Worm (Caenorhabditis elegans) whole organism, late embryonic: ENCODE data around the gene irld-17.

Source experiments
- C08G9.2 ChIP-seq: sonication (generic microtip); optimal IDR thresholded peaks from 2 replicates; lab custom pipeline; 2016; ENCODE audit warnings: mild to moderate bottlenecking, missing genetic modification characterization, moderate library complexity, missing compliant biosample characterization
- K09A11.1 ChIP-seq: sonication (generic microtip); optimal IDR thresholded peaks from 2 replicates; lab custom pipeline; 2017; ENCODE audit warnings: antibody characterized with exemption, mild to moderate bottlenecking, missing genetic modification characterization, missing compliant biosample characterization; ENCODE audit not compliant: insufficient read depth
- T23F11.4 ChIP-seq: fragments of 200-800 bp; sonication (Bioruptor generic); optimal IDR thresholded peaks from 2 replicates; lab custom pipeline; 2018; ENCODE audit warnings: mild to moderate bottlenecking, missing genetic modification characterization, missing compliant biosample characterization
- ama-1 ChIP-seq: fragments of 150-350 bp; optimal IDR thresholded peaks from 2 replicates; lab custom pipeline; 2014
- ceh-22 ChIP-seq: sonication (generic microtip); optimal IDR thresholded peaks from 2 replicates; lab custom pipeline; 2017; ENCODE audit warnings: missing biosample characterization, missing genetic modification characterization
- ceh-24 ChIP-seq: sonication (generic microtip); optimal IDR thresholded peaks from 2 replicates; lab custom pipeline; 2016; ENCODE audit warnings: mild to moderate bottlenecking, missing genetic modification characterization, missing compliant biosample characterization
- ceh-30 ChIP-seq: fragments of 150-350 bp; optimal IDR thresholded peaks from 2 replicates; lab custom pipeline; 2014; ENCODE audit warnings: missing biosample characterization, missing genetic modification characterization
- ceh-45 ChIP-seq: fragments of 200-800 bp; sonication (Bioruptor generic); IDR thresholded peaks from 2 replicates; pipeline ENCODE4 v1.3.6; 2022; ENCODE audit warnings: missing genetic modification reagents, missing genetic modification characterization, missing compliant biosample characterization
- ceh-48 ChIP-seq: sonication (generic microtip); optimal IDR thresholded peaks from 2 replicates; lab custom pipeline; 2016; ENCODE audit warnings: missing genetic modification characterization, inconsistent platforms, missing compliant biosample characterization
- che-1 ChIP-seq: sonication (generic microtip); optimal IDR thresholded peaks from 2 replicates; lab custom pipeline; 2016; ENCODE audit warnings: mild to moderate bottlenecking, missing genetic modification characterization, missing compliant biosample characterization
- dmd-4 ChIP-seq: sonication (generic microtip); optimal IDR thresholded peaks from 2 replicates; lab custom pipeline; 2016; ENCODE audit warnings: borderline replicate concordance, missing genetic modification characterization, missing compliant biosample characterization
- elt-2 ChIP-seq: sonication (generic microtip); optimal IDR thresholded peaks from 2 replicates; lab custom pipeline; 2016; ENCODE audit warnings: missing genetic modification reagents, missing genetic modification characterization, missing compliant biosample characterization
- fkh-6 ChIP-seq: sonication (generic microtip); optimal IDR thresholded peaks from 2 replicates; lab custom pipeline; 2016; ENCODE audit warnings: missing genetic modification characterization, missing compliant biosample characterization
- gmeb-2 ChIP-seq: sonication (generic microtip); optimal IDR thresholded peaks from 2 replicates; lab custom pipeline; 2016; ENCODE audit warnings: missing genetic modification characterization, inconsistent platforms, missing compliant biosample characterization
- lim-6 ChIP-seq: sonication (generic microtip); optimal IDR thresholded peaks from 2 replicates; lab custom pipeline; 2016; ENCODE audit warnings: missing genetic modification characterization, missing compliant biosample characterization
- madf-2 ChIP-seq: sonication (generic microtip); optimal IDR thresholded peaks from 2 replicates; lab custom pipeline; 2017; ENCODE audit warnings: missing genetic modification characterization, missing compliant biosample characterization
- nfya-1 ChIP-seq: sonication (generic microtip); optimal IDR thresholded peaks from 2 replicates; lab custom pipeline; 2017; ENCODE audit warnings: missing genetic modification characterization, mild to moderate bottlenecking, missing compliant biosample characterization, antibody characterized with exemption, moderate library complexity
- nhr-232 ChIP-seq: sonication (generic microtip); optimal IDR thresholded peaks from 2 replicates; lab custom pipeline; 2016; ENCODE audit warnings: missing genetic modification characterization, missing compliant biosample characterization
- pag-3 ChIP-seq: sonication (generic microtip); optimal IDR thresholded peaks from 2 replicates; lab custom pipeline; 2016; ENCODE audit warnings: missing compliant biosample characterization, missing genetic modification characterization, borderline replicate concordance
- pha-4 ChIP-seq: fragments of 150-350 bp; optimal IDR thresholded peaks from 2 replicates; lab custom pipeline; 2018; ENCODE audit warnings: missing biosample characterization, missing genetic modification reagents, missing genetic modification characterization
- pros-1 ChIP-seq: fragments of 150-350 bp; optimal IDR thresholded peaks from 2 replicates; lab custom pipeline; 2014; ENCODE audit warnings: missing biosample characterization, missing genetic modification reagents, missing genetic modification characterization
- ref-2 ChIP-seq: sonication (generic microtip); optimal IDR thresholded peaks from 2 replicates; lab custom pipeline; 2016; ENCODE audit warnings: missing genetic modification characterization, missing compliant biosample characterization
- rnt-1 ChIP-seq: sonication (generic microtip); optimal IDR thresholded peaks from 2 replicates; lab custom pipeline; 2016; ENCODE audit warnings: missing genetic modification characterization, missing compliant biosample characterization
- sdc-2 ChIP-seq: sonication (generic microtip); optimal IDR thresholded peaks from 2 replicates; lab custom pipeline; 2016; ENCODE audit warnings: missing genotype, missing genetic modification characterization, missing compliant biosample characterization
- sox-2 ChIP-seq: fragments of 200-800 bp; sonication (Bioruptor generic); IDR thresholded peaks from 2 replicates; pipeline ENCODE4 v1.3.6; 2022; ENCODE audit warnings: missing genetic modification reagents, missing genetic modification characterization, missing compliant biosample characterization
- ttx-3 ChIP-seq: sonication (generic microtip); optimal IDR thresholded peaks from 2 replicates; lab custom pipeline; 2016; ENCODE audit warnings: missing genetic modification reagents, missing genetic modification characterization, missing compliant biosample characterization
- unc-3 ChIP-seq, 2 experiments: fragments of 200-800 bp in 1 of 2; sonication (Bioruptor generic) in 1 of 2; sonication (generic microtip) in 1 of 2; conservative IDR thresholded peaks in 1 of 2; optimal IDR thresholded peaks in 1 of 2; 2 replicates each; pipeline versions ENCODE4 v1.3.6 to Lab custom; 2016 to 2022; ENCODE audit warnings: missing compliant biosample characterization in 2 of 2, missing genetic modification characterization in 2 of 2, missing genetic modification reagents in 1 of 2
- unc-55 ChIP-seq: sonication (generic microtip); optimal IDR thresholded peaks from 2 replicates; lab custom pipeline; 2017; ENCODE audit warnings: missing biosample characterization, missing genetic modification reagents, missing genetic modification characterization
- ztf-16 ChIP-seq: sonication (generic microtip); optimal IDR thresholded peaks from 2 replicates; lab custom pipeline; 2017; ENCODE audit warnings: missing genetic modification characterization, missing compliant biosample characterization

irld-17 gene

DNA sequence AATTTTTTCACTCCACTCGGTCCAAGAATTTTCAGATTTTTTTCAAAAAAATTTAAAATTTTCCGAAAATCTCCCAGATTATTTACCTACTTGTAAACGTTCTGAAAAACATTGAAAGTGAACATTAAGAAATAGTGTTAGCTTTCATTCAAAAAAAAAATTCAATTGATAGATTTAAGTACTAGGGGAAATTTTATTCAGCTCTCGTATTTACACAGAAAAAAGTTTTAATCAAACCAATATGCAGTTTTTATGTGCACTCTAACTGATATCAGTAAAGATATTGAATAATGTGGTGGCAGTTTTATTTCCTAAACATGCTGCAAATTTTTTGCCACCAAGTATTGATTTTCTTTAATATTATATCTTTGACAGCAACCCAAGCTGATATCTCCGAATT, 36.4 kb downstream of the irld-17 start, which contains the start of gene irld-42:
Gene irld-42, plus strand, starts transcription at position 301 of the 400 bp plus-strand sequence.
- TF ChIP-seq madf-2 (tag; lab: Kevin White, UChicago): no peak

DNA sequence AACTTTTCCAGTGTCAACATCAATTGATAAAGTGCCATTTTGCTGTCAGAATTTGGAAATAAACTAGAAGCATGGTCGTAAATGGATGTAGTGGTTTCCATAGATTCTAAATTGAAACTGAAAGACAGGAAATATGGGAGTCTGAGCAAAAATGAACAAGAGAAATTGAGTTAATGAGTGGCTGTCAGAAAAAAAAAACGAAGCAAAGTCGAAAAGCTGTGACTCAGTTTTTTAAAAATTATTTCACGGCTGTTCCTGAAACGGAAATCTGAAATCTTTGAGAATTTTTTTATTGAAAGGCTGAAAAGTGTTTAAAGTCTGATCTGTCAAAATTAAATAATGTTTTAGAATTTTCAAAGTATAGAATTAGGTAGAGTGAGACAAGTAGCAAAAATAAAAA, 46.4 kb downstream of the irld-17 start, which contains the start of gene srw-98:
Gene srw-98, minus strand, starts transcription at position 101 of the 400 bp plus-strand sequence.
- no peak for TF ChIP-seq unc-3 (GFP tag; conservative IDR thresholded peaks at IDR 0.05; lab: Robert Waterston, UW)
- TF ChIP-seq unc-3 (tag; optimal IDR thresholded peaks at IDR 0.05; lab: Kevin White, UChicago): no peak
- no peak for TF ChIP-seq ztf-16 (tag; lab: Kevin White, UChicago)
- TF ChIP-seq ceh-45 (GFP tag; lab: Robert Waterston, UW): no peak
- no peak for TF ChIP-seq sdc-2 (tag; lab: Kevin White, UChicago)
- TF ChIP-seq ama-1 (lab: Kevin White, UChicago): no peak
- TF ChIP-seq ttx-3 (tag; lab: Kevin White, UChicago): no peak
- TF ChIP-seq che-1: no peak
- TF ChIP-seq rnt-1 (tag; lab: Kevin White, UChicago): no peak
- no peak for TF ChIP-seq ref-2 (tag; lab: Kevin White, UChicago)
- TF ChIP-seq dmd-4 (tag; lab: Kevin White, UChicago): no peak
- no peak for TF ChIP-seq K09A11.1 (tag; lab: Kevin White, UChicago)
- TF ChIP-seq pag-3: no peak
- TF ChIP-seq gmeb-2: no peak
- no peak for TF ChIP-seq madf-2 (tag; lab: Kevin White, UChicago)
- no peak for TF ChIP-seq ceh-24 (tag; lab: Kevin White, UChicago)

DNA sequence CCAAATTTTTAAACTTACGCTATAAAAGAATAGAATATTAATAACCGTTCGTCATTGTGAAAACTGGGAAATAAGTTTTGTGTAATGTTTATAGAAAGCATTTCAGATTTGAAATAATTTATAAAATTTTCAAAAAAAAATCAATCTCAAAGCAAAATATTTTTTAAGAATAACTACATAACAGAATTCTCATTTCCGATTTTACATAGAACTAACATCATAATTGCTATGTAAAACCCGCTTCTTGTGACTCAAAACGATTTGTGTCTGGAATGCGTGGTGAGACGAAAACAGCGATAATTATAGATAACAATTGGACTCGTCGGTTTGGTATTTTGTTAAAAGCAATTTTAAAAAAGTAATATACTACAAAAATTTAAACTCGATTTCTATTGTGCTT, 49.0 kb downstream of the irld-17 start, which contains the start of gene srw-91:
Gene srw-91, minus strand, starts transcription at position 101 of the 400 bp plus-strand sequence.
- no peak for TF ChIP-seq sdc-2 (tag; lab: Kevin White, UChicago)
- TF ChIP-seq dmd-4 (tag; lab: Kevin White, UChicago): no peak
- no peak for TF ChIP-seq sox-2
- TF ChIP-seq K09A11.1 (tag; lab: Kevin White, UChicago): no peak
- no peak for TF ChIP-seq madf-2 (tag; lab: Kevin White, UChicago)
- TF ChIP-seq fkh-6: no peak
- no peak for TF ChIP-seq unc-55 (GFP tag; lab: Kevin White, UChicago)
- no peak for TF ChIP-seq lim-6 (tag; lab: Kevin White, UChicago)

DNA sequence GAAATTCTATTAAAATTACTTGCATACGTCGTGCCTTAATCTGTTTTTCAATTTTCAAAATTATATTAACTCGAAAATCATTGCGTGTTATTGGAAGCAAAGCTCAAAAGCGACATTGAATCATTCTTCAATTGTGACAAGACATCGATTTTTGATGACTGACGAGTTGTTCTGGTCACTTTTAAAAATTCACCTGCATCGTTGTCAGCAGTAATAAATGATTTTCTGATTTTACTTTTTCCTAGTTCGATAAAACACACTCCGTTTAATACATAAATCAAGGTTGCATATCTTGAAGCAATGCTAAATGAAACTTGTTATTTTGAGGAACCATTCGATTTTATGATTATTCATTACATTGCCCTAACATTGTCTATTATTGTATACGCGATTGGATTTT, 50.5 kb downstream of the irld-17 start, which contains the start of gene srh-3:
Gene srh-3, plus strand, starts transcription at position 301 of the 400 bp plus-strand sequence.
- TF ChIP-seq elt-2 (no peak), rnt-1 (tag; lab: Kevin White, UChicago) (no peak)
- TF ChIP-seq, all 69 proteins: peak for 0

DNA sequence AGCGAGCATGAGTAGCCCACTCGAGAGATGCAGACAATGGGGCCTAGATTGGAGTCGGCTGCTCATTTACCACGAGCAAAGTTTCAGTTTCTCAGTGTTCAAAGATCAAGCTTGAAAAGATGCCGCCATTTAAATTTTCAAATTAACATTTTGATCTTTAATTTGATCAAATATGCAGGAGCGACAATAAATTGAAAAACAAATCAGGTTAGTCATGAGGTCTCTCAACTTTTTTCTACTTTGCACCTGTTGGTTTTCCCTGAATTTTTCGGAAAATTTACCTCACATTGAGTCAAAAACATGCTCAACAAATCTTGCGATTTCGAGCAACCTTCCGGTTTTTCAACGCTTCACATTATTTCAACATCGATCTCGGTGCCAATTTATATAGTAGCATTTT, 53.5 kb downstream of the irld-17 start, which contains the start of gene srh-5:
Gene srh-5, plus strand, starts transcription at position 301 of the 400 bp plus-strand sequence.
- TF ChIP-seq ref-2 (tag; lab: Kevin White, UChicago): no peak
- TF ChIP-seq C08G9.2: no peak
- TF ChIP-seq unc-3 (GFP tag; conservative IDR thresholded peaks at IDR 0.05; lab: Robert Waterston, UW): no peak
- no peak for TF ChIP-seq unc-3 (tag; optimal IDR thresholded peaks at IDR 0.05; lab: Kevin White, UChicago)
- TF ChIP-seq ceh-24 (tag; lab: Kevin White, UChicago): no peak
- TF ChIP-seq T23F11.4 (GFP tag; lab: Kevin White, UChicago): no peak
- no peak for TF ChIP-seq nfya-1
- TF ChIP-seq ttx-3 (tag; lab: Kevin White, UChicago): no peak
- no peak for TF ChIP-seq ceh-30
- TF ChIP-seq ceh-22 (tag; lab: Kevin White, UChicago): no peak
- TF ChIP-seq nhr-232: no peak
- no peak for TF ChIP-seq pag-3
- TF ChIP-seq ceh-48 (tag; lab: Kevin White, UChicago): no peak
- TF ChIP-seq che-1: no peak
- TF ChIP-seq pros-1 (tag; lab: Kevin White, UChicago): no peak
- TF ChIP-seq ama-1 (lab: Kevin White, UChicago): no peak
- TF ChIP-seq pha-4 (tag; lab: Kevin White, UChicago): no peak
